Worm (Caenorhabditis elegans): ENCODE measurements around the gene Y52D5A.2.

Y52D5A.2 gene

ce11 chrIV:5473098-5473497 is 8.8 kb upstream of the Y52D5A.2 start (continued):
- TF ChIP-seq madf-10 (tag; optimal IDR thresholded peaks at IDR 0.05) = no peak
- no peak for TF ChIP-seq ceh-27 (GFP tag; optimal IDR thresholded peaks at IDR 0.05)
- no peak for TF ChIP-seq C06A6.2 (GFP tag; conservative IDR thresholded peaks at IDR 0.05)
- TF ChIP-seq lin-35 (GFP tag; optimal IDR thresholded peaks at IDR 0.05) = peak in 1 of 3 experiments; percentile 42
- TF ChIP-seq cebp-2 (GFP tag; IDR thresholded peaks at IDR 0.05) = no peak
- TF ChIP-seq attf-6 (GFP tag; IDR thresholded peaks at IDR 0.05) = peak; percentile 85
- no peak for TF ChIP-seq sptf-2 (GFP tag; optimal IDR thresholded peaks at IDR 0.05)
- peak; percentile 39 for TF ChIP-seq lin-54 (GFP tag; optimal IDR thresholded peaks at IDR 0.05)
- no peak for TF ChIP-seq egrh-3 (GFP tag; IDR thresholded peaks at IDR 0.05)
- TF ChIP-seq K11D2.4 (GFP tag; IDR thresholded peaks at IDR 0.05) = no peak
- peak; percentile 57 for TF ChIP-seq F49E8.2 (tag; optimal IDR thresholded peaks at IDR 0.05; ENCODE audit: insufficient read depth)
- TF ChIP-seq snpc-1.1 (tag; optimal IDR thresholded peaks at IDR 0.05; ENCODE audit: insufficient read depth) = peak; percentile 28
- TF ChIP-seq let-607 (tag; optimal IDR thresholded peaks at IDR 0.05) = no peak
- TF ChIP-seq sea-2 (GFP tag; IDR thresholded peaks at IDR 0.05) = no peak
- peak; percentile 33 for TF ChIP-seq xnd-1 (tag; optimal IDR thresholded peaks at IDR 0.05)
- TF ChIP-seq Y53G8AR.9 (GFP tag; conservative IDR thresholded peaks at IDR 0.05) = peak; percentile 74; the same call in 1 of the 2 replicates
- peak; percentile 12 for TF ChIP-seq unc-130 (GFP tag; optimal IDR thresholded peaks at IDR 0.05)
- TF ChIP-seq ceh-91 (GFP tag; IDR thresholded peaks at IDR 0.05) = 0 out of 2 replicates have a peak, but pooled peaks have one; percentile 20
- no peak for TF ChIP-seq sdz-38 (tag; optimal IDR thresholded peaks at IDR 0.05)
- 0 out of 2 replicates have a peak, but pooled peaks have one; percentile 8 for TF ChIP-seq nfyb-1 (GFP tag; IDR thresholded peaks at IDR 0.05)
- TF ChIP-seq ZK185.1 (tag; optimal IDR thresholded peaks at IDR 0.05; ENCODE audit: poor library complexity, severe bottlenecking) = no peak

ce11 chrIV:5469739-5470138 is 5.4 kb upstream of the Y52D5A.2 start, which contains the start of gene rme-2:
TSS of gene rme-2 (plus strand) at chrIV:5470026.
- TF ChIP-seq lin-35 (GFP tag; optimal IDR thresholded peaks at IDR 0.05) = peak in 1 of 3 experiments; percentile 82
- no peak for TF ChIP-seq F57C9.4 (tag; optimal IDR thresholded peaks at IDR 0.05)
- no peak for TF ChIP-seq lin-40 (tag; optimal IDR thresholded peaks at IDR 0.05)
- no peak for TF ChIP-seq ztf-22 (GFP tag; optimal IDR thresholded peaks at IDR 0.05)
- TF ChIP-seq nfya-1 (tag; optimal IDR thresholded peaks at IDR 0.05; ENCODE audit: borderline replicate concordance, insufficient read depth) = no peak
- TF ChIP-seq attf-3 (GFP tag; conservative IDR thresholded peaks at IDR 0.05) = peak; percentile 49; the same call in 1 of the 2 replicates
- no peak for TF ChIP-seq T26A5.8 (tag; optimal IDR thresholded peaks at IDR 0.05)
- TF ChIP-seq mes-4 (tag; optimal IDR thresholded peaks at IDR 0.05) = no peak
- no peak for TF ChIP-seq egl-18 (GFP tag; IDR thresholded peaks at IDR 0.05)
- TF ChIP-seq nhr-120 (GFP tag; IDR thresholded peaks at IDR 0.05) = no peak
- TF ChIP-seq snpc-1.3 (tag; optimal IDR thresholded peaks at IDR 0.05; ENCODE audit: insufficient read depth) = peak; percentile 69
- TF ChIP-seq ccch-3 (GFP tag; optimal IDR thresholded peaks at IDR 0.05) = no peak
- TF ChIP-seq ceh-91 (GFP tag; IDR thresholded peaks at IDR 0.05) = peak; percentile 95
- no peak for TF ChIP-seq akir-1 (GFP tag; optimal IDR thresholded peaks at IDR 0.05)
- peak; percentile 80 for TF ChIP-seq rcor-1 (GFP tag; IDR thresholded peaks at IDR 0.05)
- no peak for TF ChIP-seq somi-1 (GFP tag; optimal IDR thresholded peaks at IDR 0.05)
- TF ChIP-seq lin-54 (GFP tag; optimal IDR thresholded peaks at IDR 0.05) = peak; percentile 82
- no peak for TF ChIP-seq let-607 (tag; optimal IDR thresholded peaks at IDR 0.05)
- TF ChIP-seq B0336.3 (GFP tag; IDR thresholded peaks at IDR 0.05) = peak; percentile 80
- no peak for TF ChIP-seq nhr-90 (tag; optimal IDR thresholded peaks at IDR 0.05)
- no peak for TF ChIP-seq F37B4.10 (GFP tag; IDR thresholded peaks at IDR 0.05)
- no peak for TF ChIP-seq nhr-179 (tag; optimal IDR thresholded peaks at IDR 0.05)
- no peak for TF ChIP-seq ztf-3 (GFP tag; optimal IDR thresholded peaks at IDR 0.05)
- peak; percentile 63 for TF ChIP-seq hrde-1 (tag; optimal IDR thresholded peaks at IDR 0.05; ENCODE audit: borderline replicate concordance)
- TF ChIP-seq nhr-27 (tag; optimal IDR thresholded peaks at IDR 0.05) = no peak
- TF ChIP-seq egrh-3 (GFP tag; IDR thresholded peaks at IDR 0.05) = no peak
- TF ChIP-seq hlh-26 (GFP tag; conservative IDR thresholded peaks at IDR 0.05) = no peak
- TF ChIP-seq cebp-2 (GFP tag; IDR thresholded peaks at IDR 0.05) = no peak
- peak; percentile 50; the same call in 1 of the 2 replicates for TF ChIP-seq nfyb-1 (GFP tag; IDR thresholded peaks at IDR 0.05)
- TF ChIP-seq madf-3 (GFP tag; IDR thresholded peaks at IDR 0.05) = peak; percentile 75; the same call in 1 of the 2 replicates
- peak; percentile 65 for TF ChIP-seq mcd-1 (GFP tag; IDR thresholded peaks at IDR 0.05)
- TF ChIP-seq mxl-1 (tag; optimal IDR thresholded peaks at IDR 0.05) = no peak

All from whole organism, young adult.